Fruit fly (Drosophila melanogaster) whole organism, embryonic: ENCODE data around the gene CG10492.
A peak's percentile ranks its signal among the peaks of the same experiment; 100 is the strongest.

Experiments
- Ada2b ChIP-seq: fragments of 200-800 bp; sonication (Bioruptor generic); IDR thresholded peaks from 2 replicates; pipeline ENCODE4 v1.3.6; 2022; ENCODE audit warnings: missing biosample characterization, missing genetic modification characterization
- BtbVII ChIP-seq: fragments of 200-800 bp; sonication (Bioruptor generic); optimal IDR thresholded peaks from 3 replicates; lab custom pipeline; 2017; ENCODE audit warnings: missing biosample characterization, mild to moderate bottlenecking, missing genetic modification characterization
- Bteb2 ChIP-seq: fragments of 200-800 bp; sonication (Bioruptor generic); optimal IDR thresholded peaks from 2 replicates; lab custom pipeline; 2016; ENCODE audit warnings: missing biosample characterization, missing genetic modification characterization
- C15 ChIP-seq: fragments of 200-800 bp; sonication (Bioruptor generic); IDR thresholded peaks from 3 replicates; pipeline ENCODE4 v1.3.6; 2022; ENCODE audit warnings: missing biosample characterization, missing genetic modification characterization
- CG10274 ChIP-seq: fragments of 200-800 bp; sonication (Bioruptor generic); optimal IDR thresholded peaks from 3 replicates; lab custom pipeline; 2017; ENCODE audit warnings: missing biosample characterization, mild to moderate bottlenecking, missing genetic modification characterization
- CG10565 ChIP-seq: fragments of 200-800 bp; sonication (Bioruptor generic); optimal IDR thresholded peaks from 3 replicates; lab custom pipeline; 2016; ENCODE audit warnings: missing biosample characterization, mild to moderate bottlenecking, missing genetic modification characterization
- CG12155 ChIP-seq: fragments of 200-800 bp; sonication (Bioruptor generic); optimal IDR thresholded peaks from 3 replicates; lab custom pipeline; 2016; ENCODE audit warnings: missing biosample characterization, missing genetic modification characterization
- CG13775 ChIP-seq: fragments of 200-800 bp; sonication (Bioruptor generic); optimal IDR thresholded peaks from 3 replicates; lab custom pipeline; 2017; ENCODE audit warnings: missing biosample characterization, mild to moderate bottlenecking, missing genetic modification characterization
- CG15011 ChIP-seq: fragments of 200-800 bp; sonication (Bioruptor generic); optimal IDR thresholded peaks from 3 replicates; lab custom pipeline; 2018; ENCODE audit warnings: missing biosample characterization, mild to moderate bottlenecking, missing genetic modification characterization
- CG15269 ChIP-seq: fragments of 200-800 bp; sonication (Bioruptor generic); optimal IDR thresholded peaks from 2 replicates; lab custom pipeline; 2018; ENCODE audit warnings: missing biosample characterization, mild to moderate bottlenecking, missing genetic modification characterization, moderate library complexity
- CG17568 ChIP-seq: fragments of 200-800 bp; sonication (Bioruptor generic); optimal IDR thresholded peaks from 2 replicates; lab custom pipeline; 2018; ENCODE audit warnings: missing biosample characterization, mild to moderate bottlenecking, missing genetic modification characterization, moderate library complexity
- CG2202 ChIP-seq: fragments of 200-800 bp; sonication (Bioruptor generic); optimal IDR thresholded peaks from 2 replicates; lab custom pipeline; 2018; ENCODE audit warnings: missing biosample characterization, mild to moderate bottlenecking, missing genetic modification characterization
- CG30020 ChIP-seq: fragments of 200-800 bp; optimal IDR thresholded peaks from 2 replicates; lab custom pipeline; 2019; ENCODE audit warnings: missing biosample characterization, mild to moderate bottlenecking, missing genetic modification characterization, moderate library complexity
- CG31224 ChIP-seq: fragments of 200-800 bp; sonication (Bioruptor generic); IDR thresholded peaks from 2 replicates; pipeline ENCODE4 v1.3.6; 2022; ENCODE audit warnings: missing biosample characterization, missing genetic modification characterization
- CG42726 ChIP-seq: fragments of 200-800 bp; sonication (Bioruptor generic); IDR thresholded peaks from 2 replicates; pipeline ENCODE4 v1.3.6; 2022; ENCODE audit warnings: missing biosample characterization, missing genetic modification characterization; ENCODE audit not compliant: partially characterized antibody
- CG4854 ChIP-seq: fragments of 200-800 bp; sonication (Bioruptor generic); optimal IDR thresholded peaks from 2 replicates; lab custom pipeline; 2016; ENCODE audit warnings: missing biosample characterization, missing genetic modification characterization, inconsistent platforms
- CG6254 ChIP-seq: fragments of 200-800 bp; sonication (Bioruptor generic); optimal IDR thresholded peaks from 3 replicates; lab custom pipeline; 2017; ENCODE audit warnings: mild to moderate bottlenecking, missing biosample characterization, missing genetic modification reagents, missing genetic modification characterization
- CG6854 ChIP-seq: fragments of 200-800 bp; sonication (Bioruptor generic); optimal IDR thresholded peaks from 3 replicates; lab custom pipeline; 2017; ENCODE audit warnings: missing biosample characterization, mild to moderate bottlenecking, missing genetic modification characterization
- CG7839 ChIP-seq: fragments of 200-800 bp; sonication (Bioruptor generic); optimal IDR thresholded peaks from 3 replicates; lab custom pipeline; 2018; ENCODE audit warnings: missing biosample characterization, mild to moderate bottlenecking, missing genetic modification characterization, moderate library complexity
- CG8388 ChIP-seq: fragments of 200-800 bp; sonication (Bioruptor generic); optimal IDR thresholded peaks from 2 replicates; lab custom pipeline; 2019; ENCODE audit warnings: missing biosample characterization, mild to moderate bottlenecking, missing genetic modification characterization, moderate library complexity
- CG8944 ChIP-seq: fragments of 200-800 bp; sonication (Bioruptor generic); optimal IDR thresholded peaks from 3 replicates; lab custom pipeline; 2016; ENCODE audit warnings: missing biosample characterization, missing genetic modification characterization
- CG9727 ChIP-seq: fragments of 200-800 bp; sonication (Bioruptor generic); optimal IDR thresholded peaks from 3 replicates; lab custom pipeline; 2017; ENCODE audit warnings: missing biosample characterization, mild to moderate bottlenecking, missing genetic modification characterization
- CTCF ChIP-seq: fragments of 200-800 bp; sonication (Bioruptor generic); optimal IDR thresholded peaks from 2 replicates; lab custom pipeline; 2017; ENCODE audit warnings: missing biosample characterization, mild to moderate bottlenecking, missing genetic modification characterization, moderate library complexity
- Dbx ChIP-seq: fragments of 200-800 bp; sonication (Bioruptor generic); IDR thresholded peaks from 3 replicates; pipeline ENCODE4 v1.3.6; 2022; ENCODE audit warnings: missing biosample characterization, missing genetic modification characterization
- Deaf1 ChIP-seq: fragments of 200-800 bp; optimal IDR thresholded peaks from 3 replicates; lab custom pipeline; 2019; ENCODE audit warnings: missing biosample characterization, mild to moderate bottlenecking, missing genetic modification characterization, moderate library complexity
- Dip2 ChIP-seq: fragments of 200-800 bp; sonication (Bioruptor generic); IDR thresholded peaks from 2 replicates; pipeline ENCODE4 v1.3.6; 2022; ENCODE audit warnings: missing biosample characterization, missing genetic modification characterization
- Doc2 ChIP-seq: fragments of 200-800 bp; sonication (Bioruptor generic); IDR thresholded peaks from 2 replicates; pipeline ENCODE4 v1.3.6; 2022; ENCODE audit warnings: missing biosample characterization, missing genetic modification characterization
- Fer1 ChIP-seq: fragments of 200-800 bp; sonication (Bioruptor generic); optimal IDR thresholded peaks from 2 replicates; lab custom pipeline; 2017; ENCODE audit warnings: missing biosample characterization, mild to moderate bottlenecking, missing genetic modification characterization
- GATAe ChIP-seq: fragments of 200-800 bp; sonication (Bioruptor generic); conservative IDR thresholded peaks from 2 replicates; pipeline ENCODE4 v1.3.6; 2022; ENCODE audit warnings: missing biosample characterization, missing genetic modification characterization
- Max ChIP-seq: fragments of 200-800 bp; sonication (Bioruptor generic); optimal IDR thresholded peaks from 2 replicates; lab custom pipeline; 2016; ENCODE audit warnings: missing biosample characterization, mild to moderate bottlenecking, missing genetic modification characterization
- Myb ChIP-seq: fragments of 200-800 bp; sonication (Bioruptor generic); optimal IDR thresholded peaks from 2 replicates; lab custom pipeline; 2016; ENCODE audit warnings: missing biosample characterization, missing genetic modification characterization
- Nf-YA ChIP-seq: fragments of 200-800 bp; sonication (Bioruptor generic); IDR thresholded peaks from 2 replicates; pipeline ENCODE4 v1.3.6; 2022; ENCODE audit warnings: missing biosample characterization, missing genetic modification characterization
- Side ChIP-seq: fragments of 200-800 bp; sonication (Bioruptor generic); optimal IDR thresholded peaks from 2 replicates; lab custom pipeline; 2016; ENCODE audit warnings: missing biosample characterization, missing genetic modification characterization
- Stat92E ChIP-seq, 3 experiments: fragments of >200 bp in 2 of 3; fragments of 200-800 bp in 1 of 3; sonication (Bioruptor generic) in 1 of 3; optimal IDR thresholded peaks; 2 replicates each; lab custom pipeline; 2017 to 2019; ENCODE audit warnings: missing biosample characterization in 3 of 3, missing genetic modification characterization in 3 of 3, mild to moderate bottlenecking in 1 of 3, moderate library complexity in 1 of 3
- Tbp ChIP-seq: fragments of >200 bp; optimal IDR thresholded peaks from 2 replicates; lab custom pipeline; 2018; ENCODE audit warnings: missing biosample characterization, missing genetic modification characterization
- Xbp1 ChIP-seq: fragments of 200-800 bp; sonication (Bioruptor generic); optimal IDR thresholded peaks from 3 replicates; lab custom pipeline; 2016; ENCODE audit warnings: missing biosample characterization, mild to moderate bottlenecking, missing genetic modification characterization
- ab ChIP-seq: fragments of 200-800 bp; sonication (Bioruptor generic); optimal IDR thresholded peaks from 2 replicates; lab custom pipeline; 2016; ENCODE audit warnings: missing biosample characterization, missing genetic modification characterization
- abd-A ChIP-seq: fragments of 200-800 bp; sonication (Bioruptor generic); optimal IDR thresholded peaks from 3 replicates; lab custom pipeline; 2019; ENCODE audit warnings: missing biosample characterization, mild to moderate bottlenecking, missing genetic modification characterization, moderate library complexity
- ash1 ChIP-seq: fragments of 200-800 bp; sonication (Bioruptor generic); optimal IDR thresholded peaks from 2 replicates; lab custom pipeline; 2018; ENCODE audit warnings: missing biosample characterization, mild to moderate bottlenecking, missing genetic modification characterization
- cato ChIP-seq: fragments of 200-800 bp; sonication (Bioruptor generic); optimal IDR thresholded peaks from 2 replicates; lab custom pipeline; 2016; ENCODE audit warnings: missing biosample characterization, missing genetic modification characterization, borderline replicate concordance
- caup ChIP-seq: fragments of 200-800 bp; sonication (Bioruptor generic); optimal IDR thresholded peaks from 3 replicates; lab custom pipeline; 2017; ENCODE audit warnings: missing biosample characterization, mild to moderate bottlenecking, missing genetic modification characterization, moderate library complexity; ENCODE audit not compliant: severe bottlenecking
- disco-r ChIP-seq: fragments of 200-800 bp; sonication (Bioruptor generic); optimal IDR thresholded peaks from 2 replicates; lab custom pipeline; 2016; ENCODE audit warnings: missing biosample characterization, missing genetic modification characterization
- dm ChIP-seq: fragments of 200-800 bp; sonication (Bioruptor generic); optimal IDR thresholded peaks from 3 replicates; lab custom pipeline; 2016; ENCODE audit warnings: missing biosample characterization, missing genetic modification characterization
- dmrt11E ChIP-seq: fragments of 200-800 bp; sonication (Bioruptor generic); optimal IDR thresholded peaks from 3 replicates; lab custom pipeline; 2018; ENCODE audit warnings: missing biosample characterization, mild to moderate bottlenecking, missing genetic modification characterization, moderate library complexity
- en ChIP-seq: fragments of 200-800 bp; sonication (Bioruptor generic); optimal IDR thresholded peaks from 2 replicates; lab custom pipeline; 2016; ENCODE audit warnings: missing biosample characterization, missing genetic modification characterization
- eyg ChIP-seq: fragments of 200-800 bp; sonication (Bioruptor generic); optimal IDR thresholded peaks from 3 replicates; lab custom pipeline; 2016; ENCODE audit warnings: missing biosample characterization, missing genetic modification characterization
- gce ChIP-seq: fragments of 200-800 bp; sonication (Bioruptor generic); IDR thresholded peaks from 3 replicates; pipeline ENCODE4 v1.3.6; 2022; ENCODE audit warnings: missing biosample characterization, missing genetic modification characterization
- gro ChIP-seq: fragments of 200-800 bp; sonication (Bioruptor generic); optimal IDR thresholded peaks from 2 replicates; lab custom pipeline; 2016; ENCODE audit warnings: missing biosample characterization, missing genetic modification characterization
- sens-2 ChIP-seq: fragments of 200-800 bp; sonication (Bioruptor generic); IDR thresholded peaks from 2 replicates; pipeline ENCODE4 v1.3.6; 2022; ENCODE audit warnings: missing biosample characterization, missing genetic modification characterization
- sob ChIP-seq: fragments of 200-800 bp; sonication (Bioruptor generic); IDR thresholded peaks from 2 replicates; pipeline ENCODE4 v1.3.6; 2022; ENCODE audit warnings: missing biosample characterization, missing genetic modification characterization
- yki ChIP-seq: fragments of >200 bp; optimal IDR thresholded peaks from 3 replicates; lab custom pipeline; 2018

CG10492 gene

DNA sequence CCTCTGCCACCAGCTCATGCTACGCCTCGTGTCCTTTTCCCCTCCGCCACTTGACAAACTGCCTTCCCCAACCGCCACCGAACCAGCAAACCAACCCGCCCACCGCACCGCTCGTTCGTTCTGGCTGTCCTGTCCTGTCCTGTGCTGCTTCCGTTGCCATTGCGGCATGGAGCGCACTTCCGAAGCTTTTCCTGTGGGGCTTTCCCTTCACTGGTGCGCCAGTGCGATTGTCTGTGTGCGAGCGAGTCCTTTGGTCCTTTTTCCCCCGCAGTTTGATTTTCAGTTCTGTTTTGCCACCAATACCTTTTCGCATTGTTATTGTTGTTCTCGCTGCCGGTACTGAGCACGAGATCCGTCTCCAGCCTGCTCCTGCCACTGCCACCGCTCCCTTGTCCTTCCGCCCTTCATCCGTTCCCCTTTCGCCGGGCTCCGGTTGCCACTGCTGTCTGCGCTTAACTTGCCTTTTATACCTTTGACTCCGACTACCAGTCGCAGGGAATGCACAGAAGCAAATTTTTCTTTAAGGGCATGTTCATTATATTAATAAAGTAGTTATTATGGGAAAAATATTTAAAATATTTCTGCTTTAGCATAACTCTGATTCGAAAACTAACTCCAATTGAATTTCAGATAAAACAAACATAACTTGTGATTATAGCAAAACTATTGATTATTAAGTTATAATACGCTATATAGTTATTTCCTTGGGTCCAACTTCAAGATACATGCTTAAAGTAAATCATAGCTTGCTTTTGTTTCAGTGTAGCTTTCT, 29.7 kb upstream of the CG10492 start (continued):
- TF ChIP-seq CG6854, result peak; percentile 53
- no peak for TF ChIP-seq gro (GFP tag; lab: Kevin White, UChicago)
- peak; percentile 65 for TF ChIP-seq CG8388 (GFP tag; lab: Kevin White, UChicago)
- TF ChIP-seq CG30020 (tag; lab: Kevin White, UChicago), result peak; percentile 10
- TF ChIP-seq CG8944 (GFP tag; lab: Kevin White, UChicago), result no peak
- no peak for TF ChIP-seq C15
- peak; percentile 9 for TF ChIP-seq CG10274 (GFP tag; lab: Kevin White, UChicago)
- TF ChIP-seq Dip2 (GFP tag; lab: Robert Waterston, UW), result no peak
- no peak for TF ChIP-seq Nf-YA (GFP tag; lab: Robert Waterston, UW)
- TF ChIP-seq CG31224, result no peak
- no peak for TF ChIP-seq CG10565 (GFP tag; lab: Kevin White, UChicago)
- no peak for TF ChIP-seq CG2202 (tag; lab: Kevin White, UChicago)
- TF ChIP-seq caup (GFP tag; lab: Kevin White, UChicago), result peak; percentile 69
- no peak for TF ChIP-seq CTCF (GFP tag; lab: Kevin White, UChicago)
- no peak for TF ChIP-seq Side
- TF ChIP-seq Xbp1 (GFP tag; lab: Kevin White, UChicago), result peak; percentile 69
- no peak for TF ChIP-seq Myb
- no peak for TF ChIP-seq en (GFP tag; lab: Kevin White, UChicago)
- TF ChIP-seq Tbp, result no peak
- peak; percentile 89 for TF ChIP-seq Fer1 (GFP tag; lab: Kevin White, UChicago)
- peak; percentile 90 for TF ChIP-seq abd-A (tag; lab: Kevin White, UChicago)
- TF ChIP-seq sens-2, result no peak
- peak; percentile 84 for TF ChIP-seq CG15269 (tag; lab: Kevin White, UChicago)
- TF ChIP-seq CG12155 (GFP tag; lab: Kevin White, UChicago), result peak; percentile 32
- no peak for TF ChIP-seq eyg (GFP tag; lab: Kevin White, UChicago)
- peak; percentile 54 for TF ChIP-seq Deaf1 (tag; lab: Kevin White, UChicago)
- peak; percentile 82 for TF ChIP-seq CG7839 (tag; lab: Kevin White, UChicago)
- TF ChIP-seq CG6254 (GFP tag; lab: Kevin White, UChicago), result peak; percentile 4
- no peak for TF ChIP-seq dmrt11E (tag; lab: Kevin White, UChicago)
- peak; percentile 57 for TF ChIP-seq CG13775 (GFP tag; lab: Kevin White, UChicago)
- TF ChIP-seq Bteb2 (GFP tag; lab: Kevin White, UChicago), result peak; percentile 40
- no peak for TF ChIP-seq Stat92E (GFP tag; optimal IDR thresholded peaks at IDR 0.05; lab: Kevin White, UChicago)
- TF ChIP-seq dm, result no peak
- TF ChIP-seq GATAe (GFP tag; lab: Robert Waterston, UW), result no peak
- peak; percentile 48 for TF ChIP-seq CG15011 (GFP tag; lab: Kevin White, UChicago)
- peak; percentile 28; the same call in 1 of the 2 replicates for TF ChIP-seq sob (GFP tag; lab: Robert Waterston, UW)
- no peak for TF ChIP-seq yki (lab: Kevin White, UChicago)
- no peak for TF ChIP-seq ash1 (GFP tag; lab: Kevin White, UChicago)
- TF ChIP-seq ab (GFP tag; lab: Kevin White, UChicago), result no peak
- TF ChIP-seq cato (GFP tag; lab: Kevin White, UChicago), result no peak
- TF ChIP-seq CG42726 (GFP tag; lab: Robert Waterston, UW), result no peak
- TF ChIP-seq gce (GFP tag; lab: Robert Waterston, UW), result no peak
- TF ChIP-seq CG17568, result no peak
- TF ChIP-seq Doc2, result no peak
- peak; percentile 70 for TF ChIP-seq CG9727 (GFP tag; lab: Kevin White, UChicago)
- TF ChIP-seq disco-r, result no peak
- peak; percentile 76 for TF ChIP-seq BtbVII (GFP tag; lab: Kevin White, UChicago)
- peak; percentile 21 for TF ChIP-seq Max
- peak; percentile 45; the same call in 1 of the 3 replicates for TF ChIP-seq Dbx (GFP tag; lab: Robert Waterston, UW)
- peak; percentile 39; the same call in 1 of the 2 replicates for TF ChIP-seq Ada2b (GFP tag; lab: Robert Waterston, UW)
- no peak for TF ChIP-seq CG4854
